Fruit fly (Drosophila melanogaster) whole organism, embryonic: ENCODE measurements around the gene CG14851.

Experiments
- Abd-B ChIP-seq: fragments of 200-800 bp; sonication (Bioruptor generic); optimal IDR thresholded peaks from 2 replicates; lab custom pipeline; 2018; ENCODE audit warnings: missing biosample characterization, mild to moderate bottlenecking, missing genetic modification characterization, moderate library complexity
- Ada2b ChIP-seq: fragments of 200-800 bp; sonication (Bioruptor generic); IDR thresholded peaks from 2 replicates; pipeline ENCODE4 v1.3.6; 2022; ENCODE audit warnings: missing biosample characterization, missing genetic modification characterization
- Bdp1 ChIP-seq: fragments of 200-800 bp; sonication (Bioruptor generic); optimal IDR thresholded peaks from 3 replicates; lab custom pipeline; 2016; ENCODE audit warnings: missing biosample characterization, missing genetic modification characterization
- CG11696 ChIP-seq: fragments of 200-800 bp; sonication (Bioruptor generic); IDR thresholded peaks from 2 replicates; pipeline ENCODE4 v1.3.6; 2022; ENCODE audit warnings: missing biosample characterization, missing genetic modification characterization
- CG12219 ChIP-seq: fragments of 200-800 bp; sonication (Bioruptor generic); optimal IDR thresholded peaks from 3 replicates; lab custom pipeline; 2018; ENCODE audit warnings: missing biosample characterization, mild to moderate bottlenecking, missing genetic modification characterization
- CG13123 ChIP-seq: fragments of 200-800 bp; sonication (Bioruptor generic); optimal IDR thresholded peaks from 2 replicates; lab custom pipeline; 2016; ENCODE audit warnings: missing biosample characterization, missing genetic modification characterization
- CG13287 ChIP-seq: fragments of 200-800 bp; sonication (Bioruptor generic); IDR thresholded peaks from 2 replicates; pipeline ENCODE4 v1.3.6; 2022; ENCODE audit warnings: missing biosample characterization, missing genetic modification characterization; ENCODE audit not compliant: partially characterized antibody
- CG13624 ChIP-seq: fragments of 200-800 bp; sonication (Bioruptor generic); optimal IDR thresholded peaks from 2 replicates; lab custom pipeline; 2016; ENCODE audit warnings: missing biosample characterization, missing genetic modification characterization
- CG15514 ChIP-seq: fragments of 200-800 bp; sonication (Bioruptor generic); optimal IDR thresholded peaks from 3 replicates; lab custom pipeline; 2017; ENCODE audit warnings: missing biosample characterization, missing genetic modification characterization, mild to moderate bottlenecking, moderate library complexity, missing genetic modification reagents
- CG17385 ChIP-seq: fragments of 200-800 bp; sonication (Bioruptor generic); optimal IDR thresholded peaks from 3 replicates; lab custom pipeline; 2018; ENCODE audit warnings: missing biosample characterization, mild to moderate bottlenecking, missing genetic modification characterization
- CG17568 ChIP-seq: fragments of 200-800 bp; sonication (Bioruptor generic); optimal IDR thresholded peaks from 2 replicates; lab custom pipeline; 2018; ENCODE audit warnings: missing biosample characterization, mild to moderate bottlenecking, missing genetic modification characterization, moderate library complexity
- CG18599 ChIP-seq: fragments of 200-800 bp; sonication (Bioruptor generic); optimal IDR thresholded peaks from 3 replicates; lab custom pipeline; 2017; ENCODE audit warnings: missing biosample characterization, missing genetic modification characterization, mild to moderate bottlenecking, moderate library complexity, missing genetic modification reagents
- CG2116 ChIP-seq: fragments of 200-800 bp; sonication (Bioruptor generic); optimal IDR thresholded peaks from 3 replicates; lab custom pipeline; 2018; ENCODE audit warnings: missing biosample characterization, mild to moderate bottlenecking, missing genetic modification characterization
- CG32772 ChIP-seq: fragments of 200-800 bp; sonication (Bioruptor generic); IDR thresholded peaks from 2 replicates; pipeline ENCODE4 v1.3.6; 2022; ENCODE audit warnings: missing biosample characterization, missing genetic modification characterization
- CG3407 ChIP-seq: fragments of 200-800 bp; sonication (Bioruptor generic); optimal IDR thresholded peaks from 2 replicates; lab custom pipeline; 2018; ENCODE audit warnings: missing biosample characterization, mild to moderate bottlenecking, missing genetic modification characterization
- CG4360 ChIP-seq: fragments of 200-800 bp; sonication (Bioruptor generic); IDR thresholded peaks from 2 replicates; pipeline ENCODE4 v1.3.6; 2022; ENCODE audit warnings: missing biosample characterization, missing genetic modification characterization
- CG7987 ChIP-seq: fragments of 200-800 bp; sonication (Bioruptor generic); optimal IDR thresholded peaks from 2 replicates; lab custom pipeline; 2018; ENCODE audit warnings: missing biosample characterization, mild to moderate bottlenecking, missing genetic modification characterization, moderate library complexity
- CG8944 ChIP-seq: fragments of 200-800 bp; sonication (Bioruptor generic); optimal IDR thresholded peaks from 3 replicates; lab custom pipeline; 2016; ENCODE audit warnings: missing biosample characterization, missing genetic modification characterization
- CG9437 ChIP-seq: fragments of 200-800 bp; sonication (Bioruptor generic); optimal IDR thresholded peaks from 2 replicates; lab custom pipeline; 2018; ENCODE audit warnings: missing biosample characterization, mild to moderate bottlenecking, missing genetic modification characterization
- CG9727 ChIP-seq: fragments of 200-800 bp; sonication (Bioruptor generic); optimal IDR thresholded peaks from 3 replicates; lab custom pipeline; 2017; ENCODE audit warnings: missing biosample characterization, mild to moderate bottlenecking, missing genetic modification characterization
- CG9932 ChIP-seq: fragments of 200-800 bp; sonication (Bioruptor generic); IDR thresholded peaks from 2 replicates; pipeline ENCODE4 v1.3.6; 2022; ENCODE audit warnings: missing biosample characterization, missing genetic modification characterization
- CTCF ChIP-seq: fragments of 200-800 bp; sonication (Bioruptor generic); optimal IDR thresholded peaks from 2 replicates; lab custom pipeline; 2017; ENCODE audit warnings: missing biosample characterization, mild to moderate bottlenecking, missing genetic modification characterization, moderate library complexity
- GATAe ChIP-seq: fragments of 200-800 bp; sonication (Bioruptor generic); conservative IDR thresholded peaks from 2 replicates; pipeline ENCODE4 v1.3.6; 2022; ENCODE audit warnings: missing biosample characterization, missing genetic modification characterization
- Gug ChIP-seq: fragments of 200-800 bp; sonication (Bioruptor generic); IDR thresholded peaks from 4 replicates; pipeline ENCODE4 v1.3.6; 2022; ENCODE audit warnings: missing biosample characterization, missing genetic modification characterization
- H15 ChIP-seq: fragments of 200-800 bp; sonication (Bioruptor generic); IDR thresholded peaks from 3 replicates; pipeline ENCODE4 v1.3.6; 2022; ENCODE audit warnings: missing biosample characterization, missing genetic modification characterization
- HHEX ChIP-seq: fragments of 200-800 bp; sonication (Bioruptor generic); optimal IDR thresholded peaks from 3 replicates; lab custom pipeline; 2017; ENCODE audit warnings: missing biosample characterization, mild to moderate bottlenecking, missing genetic modification characterization, missing genetic modification reagents
- HLHmδ ChIP-seq: fragments of 200-800 bp; sonication (Bioruptor generic); optimal IDR thresholded peaks from 2 replicates; lab custom pipeline; 2018; ENCODE audit warnings: missing biosample characterization, mild to moderate bottlenecking, missing genetic modification characterization, moderate library complexity
- Hr39 ChIP-seq: fragments of >200 bp; optimal IDR thresholded peaks from 2 replicates; lab custom pipeline; 2017
- MESR4 ChIP-seq: fragments of 200-800 bp; sonication (Bioruptor generic); optimal IDR thresholded peaks from 2 replicates; lab custom pipeline; 2018; ENCODE audit warnings: missing biosample characterization, mild to moderate bottlenecking, missing genetic modification characterization, moderate library complexity
- NK7.1 ChIP-seq: fragments of 200-800 bp; sonication (Bioruptor generic); optimal IDR thresholded peaks from 3 replicates; lab custom pipeline; 2016; ENCODE audit warnings: missing biosample characterization, missing genetic modification characterization
- Nf-YB ChIP-seq: fragments of 200-800 bp; sonication (Bioruptor generic); optimal IDR thresholded peaks from 3 replicates; lab custom pipeline; 2019; ENCODE audit warnings: missing biosample characterization, mild to moderate bottlenecking, missing genetic modification characterization, moderate library complexity
- Pdp1 ChIP-seq, 2 experiments: fragments of 200-800 bp; sonication (Bioruptor generic); optimal IDR thresholded peaks; 3 replicates each; lab custom pipeline; 2016; ENCODE audit warnings: missing biosample characterization in 2 of 2, missing genetic modification characterization in 2 of 2, mild to moderate bottlenecking in 1 of 2, moderate library complexity in 1 of 2
- Rx ChIP-seq: fragments of 200-800 bp; sonication (Bioruptor generic); IDR thresholded peaks from 2 replicates; pipeline ENCODE4 v1.3.6; 2022; ENCODE audit warnings: missing biosample characterization, missing genetic modification characterization
- Sry-β ChIP-seq: fragments of 200-800 bp; sonication (Bioruptor generic); optimal IDR thresholded peaks from 2 replicates; lab custom pipeline; 2018; ENCODE audit warnings: missing biosample characterization, mild to moderate bottlenecking, missing genetic modification characterization, moderate library complexity
- YL-1 ChIP-seq: fragments of 200-800 bp; sonication (Bioruptor generic); optimal IDR thresholded peaks from 3 replicates; lab custom pipeline; 2017; ENCODE audit warnings: missing biosample characterization, mild to moderate bottlenecking, missing genetic modification characterization
- ap ChIP-seq: fragments of 200-800 bp; sonication (Bioruptor generic); IDR thresholded peaks from 2 replicates; pipeline ENCODE4 v1.3.6; 2022; ENCODE audit warnings: missing biosample characterization, missing genetic modification characterization
- dimm ChIP-seq: fragments of 200-800 bp; sonication (Bioruptor generic); IDR thresholded peaks from 2 replicates; pipeline ENCODE4 v1.3.6; 2022; ENCODE audit warnings: missing biosample characterization, missing genetic modification characterization
- dmrt99B ChIP-seq: fragments of 200-800 bp; sonication (Bioruptor generic); optimal IDR thresholded peaks from 2 replicates; lab custom pipeline; 2018; ENCODE audit warnings: missing biosample characterization, mild to moderate bottlenecking, missing genetic modification characterization, moderate library complexity
- en ChIP-seq: fragments of 200-800 bp; sonication (Bioruptor generic); optimal IDR thresholded peaks from 2 replicates; lab custom pipeline; 2016; ENCODE audit warnings: missing biosample characterization, missing genetic modification characterization
- eyg ChIP-seq: fragments of 200-800 bp; sonication (Bioruptor generic); optimal IDR thresholded peaks from 3 replicates; lab custom pipeline; 2016; ENCODE audit warnings: missing biosample characterization, missing genetic modification characterization
- fd3F ChIP-seq: fragments of 200-800 bp; sonication (Bioruptor generic); optimal IDR thresholded peaks from 2 replicates; lab custom pipeline; 2018; ENCODE audit warnings: missing biosample characterization, mild to moderate bottlenecking, missing genetic modification characterization, moderate library complexity
- gsb ChIP-seq: fragments of 200-800 bp; sonication (Bioruptor generic); IDR thresholded peaks from 2 replicates; pipeline ENCODE4 v1.3.6; 2022; ENCODE audit warnings: missing biosample characterization, missing genetic modification characterization
- hkb ChIP-seq, 2 experiments: fragments of 200-800 bp in 1 of 2; fragments of >200 bp in 1 of 2; sonication (Bioruptor generic) in 1 of 2; IDR thresholded peaks in 1 of 2; optimal IDR thresholded peaks in 1 of 2; 2 replicates each; pipeline versions ENCODE4 v1.3.6 to Lab custom; 2017 to 2022; ENCODE audit warnings: missing biosample characterization in 1 of 2, missing genetic modification characterization in 1 of 2
- jing ChIP-seq: fragments of 200-800 bp; sonication (Bioruptor generic); optimal IDR thresholded peaks from 2 replicates; lab custom pipeline; 2018; ENCODE audit warnings: missing biosample characterization, mild to moderate bottlenecking, missing genetic modification characterization
- kni ChIP-seq: fragments of 200-800 bp; sonication (Bioruptor generic); optimal IDR thresholded peaks from 3 replicates; lab custom pipeline; 2017; ENCODE audit warnings: mild to moderate bottlenecking, missing biosample characterization, missing genetic modification reagents, missing genetic modification characterization
- sim ChIP-seq: fragments of 200-800 bp; sonication (Bioruptor generic); IDR thresholded peaks from 2 replicates; pipeline ENCODE4 v1.3.6; 2022; ENCODE audit warnings: missing biosample characterization, missing genetic modification characterization
- sob ChIP-seq: fragments of 200-800 bp; sonication (Bioruptor generic); IDR thresholded peaks from 2 replicates; pipeline ENCODE4 v1.3.6; 2022; ENCODE audit warnings: missing biosample characterization, missing genetic modification characterization
- twi ChIP-seq: fragments of 200-800 bp; optimal IDR thresholded peaks from 2 replicates; lab custom pipeline; 2019; ENCODE audit warnings: missing biosample characterization, mild to moderate bottlenecking, missing genetic modification characterization, moderate library complexity
- tx ChIP-seq: fragments of 200-800 bp; sonication (Bioruptor generic); optimal IDR thresholded peaks from 2 replicates; lab custom pipeline; 2016; ENCODE audit warnings: missing biosample characterization, missing genetic modification characterization

The CG14851 gene

DNA sequence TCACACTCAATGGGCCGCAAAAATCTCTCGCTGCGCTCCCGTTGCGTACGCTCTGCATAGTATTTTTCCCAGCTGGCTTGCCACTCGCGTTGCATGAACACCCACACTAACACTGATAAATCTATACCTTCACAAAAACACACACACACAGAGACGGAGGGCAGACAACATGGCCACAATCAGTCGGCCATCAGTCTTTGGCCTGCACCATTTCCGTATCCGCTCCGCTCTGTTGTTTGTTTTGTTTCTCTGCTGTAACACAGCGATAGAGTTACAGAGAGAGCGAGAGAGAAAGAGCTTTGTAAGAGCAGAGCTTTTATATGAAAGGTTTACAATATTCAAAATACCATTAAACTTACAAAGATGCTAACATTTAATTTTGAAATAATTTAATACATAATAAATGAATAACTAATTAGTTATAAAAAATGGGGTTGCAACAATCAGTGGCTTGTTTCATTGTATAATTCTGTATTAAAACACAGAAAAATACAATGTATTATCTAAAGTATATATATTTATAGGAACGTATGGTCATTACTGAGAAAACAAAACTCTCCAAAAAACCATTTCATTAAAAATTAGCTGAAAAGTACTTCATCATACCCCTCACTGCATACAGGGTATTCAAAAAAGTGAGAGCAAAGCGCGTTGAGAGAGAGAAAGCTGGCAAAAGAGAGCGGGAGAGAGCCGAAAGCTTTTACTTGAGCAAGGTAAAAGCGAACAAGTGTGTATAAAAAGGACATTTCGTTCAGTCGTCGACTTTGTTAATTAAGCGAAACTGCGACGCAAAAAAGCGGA lies 47.0 kb downstream of the CG14851 start, which contains the start of gene CG14853 (continued):
- TF ChIP-seq hkb (optimal IDR thresholded peaks at IDR 0.05; lab: Kevin White, UChicago) (no peak), hkb (GFP tag; IDR thresholded peaks at IDR 0.05; lab: Robert Waterston, UW) (peak; percentile 79), Ada2b (GFP tag; lab: Robert Waterston, UW) (peak; percentile 53; the same call in 1 of the 2 replicates), CTCF (GFP tag; lab: Kevin White, UChicago) (peak; percentile 23), Abd-B (GFP tag; lab: Kevin White, UChicago) (peak; percentile 72), HHEX (GFP tag; lab: Kevin White, UChicago) (peak; percentile 57), tx (GFP tag; lab: Kevin White, UChicago) (no peak), YL-1 (GFP tag; lab: Kevin White, UChicago) (peak; percentile 9), gsb (GFP tag; lab: Robert Waterston, UW) (peak; percentile 51), CG11696 (0 out of 2 replicates have a peak, but pooled peaks have one; percentile 31), dimm (GFP tag; lab: Robert Waterston, UW) (peak; percentile 17; the same call in 1 of the 2 replicates), sim (peak; percentile 4; the same call in 1 of the 2 replicates), Gug (GFP tag; lab: Robert Waterston, UW) (peak; percentile 52; the same call in 2 of the 4 replicates), GATAe (no peak), fd3F (GFP tag; lab: Kevin White, UChicago) (peak; percentile 81), CG15514 (GFP tag; lab: Kevin White, UChicago) (peak; percentile 64), H15 (GFP tag; lab: Robert Waterston, UW) (peak; percentile 56), twi (tag; lab: Kevin White, UChicago) (peak; percentile 54), CG3407 (GFP tag; lab: Kevin White, UChicago) (peak; percentile 36), CG13123 (GFP tag; lab: Kevin White, UChicago) (peak; percentile 33), MESR4 (no peak), CG2116 (peak; percentile 53), CG32772 (GFP tag; lab: Robert Waterston, UW) (peak; percentile 48), dmrt99B (tag; lab: Kevin White, UChicago) (peak; percentile 90), eyg (GFP tag; lab: Kevin White, UChicago) (peak; percentile 4), CG9932 (GFP tag; lab: Robert Waterston, UW) (peak; percentile 70), sob (GFP tag; lab: Robert Waterston, UW) (peak; percentile 66), Pdp1 (GFP tag; optimal IDR thresholded peaks at IDR 0.05; lab: Kevin White, UChicago) (peak in 1 of 2 experiments; percentile 45), ap (peak; percentile 79), CG17568 (GFP tag; lab: Kevin White, UChicago) (peak; percentile 63), NK7.1 (GFP tag; lab: Kevin White, UChicago) (peak; percentile 3), CG9727 (GFP tag; lab: Kevin White, UChicago) (peak; percentile 28), CG4360 (GFP tag; lab: Robert Waterston, UW) (no peak), CG13287 (no peak), kni (GFP tag; lab: Kevin White, UChicago) (peak; percentile 59), CG17385 (GFP tag; lab: Kevin White, UChicago) (peak; percentile 77), HLHmδ (peak; percentile 81), Sry-β (GFP tag; lab: Kevin White, UChicago) (peak; percentile 24), CG18599 (GFP tag; lab: Kevin White, UChicago) (peak; percentile 67), Hr39 (lab: Kevin White, UChicago) (no peak), Nf-YB (GFP tag; lab: Kevin White, UChicago) (peak; percentile 73), CG13624 (no peak), Rx (GFP tag; lab: Robert Waterston, UW) (peak; percentile 61), CG12219 (GFP tag; lab: Kevin White, UChicago) (peak; percentile 71), CG7987 (GFP tag; lab: Kevin White, UChicago) (peak; percentile 87), Bdp1 (GFP tag; lab: Kevin White, UChicago) (no peak), CG9437 (GFP tag; lab: Kevin White, UChicago) (peak; percentile 84), CG8944 (GFP tag; lab: Kevin White, UChicago) (no peak), jing (GFP tag; lab: Kevin White, UChicago) (peak; percentile 55), en (no peak)
